Fruit fly (Drosophila melanogaster) whole organism, adult: ENCODE measurements around the gene CG18547.
"Not testable (repeated sequence)": the region's sequence is repeated elsewhere in the genome, so short reads cannot be mapped to it uniquely, and the experiment has no call there.

Experiments used
- CG11617 ChIP-seq: fragments of 200-800 bp; sonication (Bioruptor generic); optimal IDR thresholded peaks from 2 replicates; lab custom pipeline; 2017; ENCODE audit warnings: mild to moderate bottlenecking, missing biosample characterization, missing genetic modification reagents, missing genetic modification characterization
- CG12768 ChIP-seq: fragments of 200-800 bp; sonication (Bioruptor generic); optimal IDR thresholded peaks from 2 replicates; lab custom pipeline; 2017; ENCODE audit warnings: missing biosample characterization, missing genetic modification characterization, mild to moderate bottlenecking, moderate library complexity, missing genetic modification reagents
- CG14711 ChIP-seq: fragments of 200-800 bp; sonication (Bioruptor generic); optimal IDR thresholded peaks from 2 replicates; lab custom pipeline; 2018; ENCODE audit warnings: missing biosample characterization, mild to moderate bottlenecking, missing genetic modification characterization, moderate library complexity
- CG1620 ChIP-seq: fragments of 200-800 bp; sonication (Bioruptor generic); optimal IDR thresholded peaks from 2 replicates; lab custom pipeline; 2016; ENCODE audit warnings: missing biosample characterization, missing genetic modification characterization
- CG33017 ChIP-seq: fragments of 200-800 bp; sonication (Bioruptor generic); optimal IDR thresholded peaks from 2 replicates; lab custom pipeline; 2018; ENCODE audit warnings: missing biosample characterization, mild to moderate bottlenecking, missing genetic modification characterization, moderate library complexity
- CG5204 ChIP-seq: fragments of 200-800 bp; sonication (Bioruptor generic); optimal IDR thresholded peaks from 2 replicates; lab custom pipeline; 2016; ENCODE audit warnings: missing biosample characterization, missing genetic modification characterization
- CG7045 ChIP-seq: fragments of 200-800 bp; sonication (Bioruptor generic); optimal IDR thresholded peaks from 2 replicates; lab custom pipeline; 2017; ENCODE audit warnings: missing biosample characterization, mild to moderate bottlenecking, missing genetic modification characterization
- CG7101 ChIP-seq: fragments of 200-800 bp; sonication (Bioruptor generic); optimal IDR thresholded peaks from 2 replicates; lab custom pipeline; 2018; ENCODE audit warnings: missing biosample characterization, mild to moderate bottlenecking, missing genetic modification characterization, moderate library complexity
- Clk ChIP-seq: fragments of 200-800 bp; sonication (Bioruptor generic); optimal IDR thresholded peaks from 2 replicates; lab custom pipeline; 2017; ENCODE audit warnings: missing biosample characterization, missing genetic modification characterization
- Crg-1 ChIP-seq: fragments of 200-800 bp; sonication (Bioruptor generic); optimal IDR thresholded peaks from 2 replicates; lab custom pipeline; 2016; ENCODE audit warnings: missing biosample characterization, missing genetic modification characterization
- Hr96 ChIP-seq: fragments of 200-800 bp; sonication (Bioruptor generic); optimal IDR thresholded peaks from 2 replicates; lab custom pipeline; 2016; ENCODE audit warnings: missing biosample characterization, missing genetic modification characterization
- Mnt ChIP-seq: fragments of 200-800 bp; sonication (Bioruptor generic); optimal IDR thresholded peaks from 2 replicates; lab custom pipeline; 2016; ENCODE audit warnings: missing biosample characterization, mild to moderate bottlenecking, missing genetic modification characterization
- bab1 ChIP-seq: fragments of 200-800 bp; sonication (Bioruptor generic); optimal IDR thresholded peaks from 3 replicates; lab custom pipeline; 2019; ENCODE audit warnings: missing biosample characterization, mild to moderate bottlenecking, missing genetic modification characterization, moderate library complexity
- cic ChIP-seq: fragments of 200-800 bp; sonication (Bioruptor generic); optimal IDR thresholded peaks from 2 replicates; lab custom pipeline; 2017; ENCODE audit warnings: missing biosample characterization, mild to moderate bottlenecking, missing genetic modification characterization, moderate library complexity
- cnc ChIP-seq, 2 experiments: fragments of >200 bp; optimal IDR thresholded peaks; 2 replicates each; lab custom pipeline; 2017
- kay ChIP-seq: fragments of 200-800 bp; sonication (Bioruptor generic); peaks from one replicate; lab custom pipeline; 2016; ENCODE audit warnings: missing biosample characterization, missing genetic modification characterization, borderline replicate concordance
- ovo ChIP-seq: fragments of 200-800 bp; sonication (Bioruptor generic); optimal IDR thresholded peaks from 2 replicates; lab custom pipeline; 2016; ENCODE audit warnings: missing biosample characterization, missing genetic modification characterization
- pad ChIP-seq: fragments of 200-800 bp; sonication (Bioruptor generic); optimal IDR thresholded peaks from 3 replicates; lab custom pipeline; 2017; ENCODE audit warnings: missing biosample characterization, missing genetic modification characterization, mild to moderate bottlenecking, moderate library complexity, missing genetic modification reagents
- tj ChIP-seq: fragments of 200-800 bp; sonication (Bioruptor generic); optimal IDR thresholded peaks from 3 replicates; lab custom pipeline; 2017; ENCODE audit warnings: missing biosample characterization, mild to moderate bottlenecking, missing genetic modification characterization, moderate library complexity
- toe ChIP-seq: fragments of 200-800 bp; sonication (Bioruptor generic); optimal IDR thresholded peaks from 2 replicates; lab custom pipeline; 2016; ENCODE audit warnings: missing biosample characterization, missing genetic modification characterization

The CG18547 gene

dm6 chr3R:11964000-11964399 is 16.2 kb downstream of the CG18547 start:
- no peak for TF ChIP-seq bab1 (GFP tag; lab: Kevin White, UChicago)
- no peak for TF ChIP-seq Clk
- no peak for TF ChIP-seq kay
- TF ChIP-seq toe (GFP tag; lab: Kevin White, UChicago): no peak
- no peak for TF ChIP-seq CG12768
- no peak for TF ChIP-seq tj (GFP tag; lab: Kevin White, UChicago)
- no peak for TF ChIP-seq CG5204 (GFP tag; lab: Kevin White, UChicago)
- TF ChIP-seq CG1620: no peak
- TF ChIP-seq Mnt (GFP tag; lab: Kevin White, UChicago): no peak
- no peak for TF ChIP-seq CG7045 (GFP tag; lab: Kevin White, UChicago)

- TF ChIP-seq CG7045 (GFP tag; lab: Kevin White, UChicago) (peak; percentile 54), CG12768 (peak; percentile 60), tj (GFP tag; lab: Kevin White, UChicago) (peak; percentile 47), ovo (GFP tag; lab: Kevin White, UChicago) (peak; percentile 86), bab1 (GFP tag; lab: Kevin White, UChicago) (peak; percentile 91), pad (peak; percentile 72), CG33017 (peak; percentile 48), CG1620 (peak; percentile 93), cic (peak; percentile 7), CG14711 (tag; lab: Kevin White, UChicago) (peak; percentile 69), Clk (peak; percentile 80), CG7101 (tag; lab: Kevin White, UChicago) (peak; percentile 80), CG11617 (GFP tag; lab: Kevin White, UChicago) (peak; percentile 81), CG5204 (GFP tag; lab: Kevin White, UChicago) (peak; percentile 90), Crg-1 (GFP tag; lab: Kevin White, UChicago) (peak; percentile 81), toe (GFP tag; lab: Kevin White, UChicago) (peak; percentile 94), Hr96 (GFP tag; lab: Kevin White, UChicago) (peak; percentile 83), Mnt (GFP tag; lab: Kevin White, UChicago) (peak; percentile 58), cnc (optimal IDR thresholded peaks at IDR 0.05; lab: Kevin White, UChicago) (no peak), kay (no peak)
Measured at dm6 chr3R:11962739-11963214, 17.4 kb downstream of the CG18547 start, which contains the start of the genes CG3281 and aurA. Gene CG3281, minus strand, starts transcription at chr3R:11962805. Gene aurA, plus strand, starts transcription at chr3R:11963124.

- TF ChIP-seq CG5204 (GFP tag; lab: Kevin White, UChicago); CG14711 (tag; lab: Kevin White, UChicago); kay: not testable (repeated sequence)
Measured at dm6 chr3R:11958235-11958634, 22.0 kb downstream of the CG18547 start, which contains the start of gene Hsp70Ab. Gene Hsp70Ab, plus strand, starts transcription at chr3R:11958535.

dm6 chr3R:11957388-11957787 is 22.8 kb downstream of the CG18547 start:
- TF ChIP-seq bab1 (GFP tag; lab: Kevin White, UChicago) (no peak), CG1620 (no peak), CG7101 (tag; lab: Kevin White, UChicago) (no peak), CG11617 (GFP tag; lab: Kevin White, UChicago) (no peak), Clk (no peak), tj (GFP tag; lab: Kevin White, UChicago) (no peak), ovo (GFP tag; lab: Kevin White, UChicago) (no peak), CG7045 (GFP tag; lab: Kevin White, UChicago) (no peak), Crg-1 (GFP tag; lab: Kevin White, UChicago) (no peak), CG5204 (GFP tag; lab: Kevin White, UChicago) (no peak), kay (no peak), cic (no peak), toe (GFP tag; lab: Kevin White, UChicago) (no peak), CG33017 (no peak), cnc (optimal IDR thresholded peaks at IDR 0.05; lab: Kevin White, UChicago) (no peak), CG14711 (tag; lab: Kevin White, UChicago) (no peak), Mnt (GFP tag; lab: Kevin White, UChicago) (no peak), CG12768 (no peak)

dm6 chr3R:11956444-11956843 is 23.7 kb downstream of the CG18547 start, which contains the start of gene Hsp70Aa:
Gene Hsp70Aa, minus strand, starts transcription at chr3R:11956544.
- TF ChIP-seq tj (GFP tag; lab: Kevin White, UChicago); CG33017; CG7045 (GFP tag; lab: Kevin White, UChicago): not testable (repeated sequence)

- no peak for TF ChIP-seq CG1620
- TF ChIP-seq CG12768: no peak
- TF ChIP-seq CG5204 (GFP tag; lab: Kevin White, UChicago): peak; percentile 16
- TF ChIP-seq ovo (GFP tag; lab: Kevin White, UChicago): peak; percentile 35
- no peak for TF ChIP-seq bab1 (GFP tag; lab: Kevin White, UChicago)
- no peak for TF ChIP-seq cnc (optimal IDR thresholded peaks at IDR 0.05; lab: Kevin White, UChicago)
- no peak for TF ChIP-seq CG7045 (GFP tag; lab: Kevin White, UChicago)
Measured at dm6 chr3R:11949387-11950029, 30.7 kb downstream of the CG18547 start, which contains the start of gene CG31211. Gene CG31211, plus strand, starts transcription at chr3R:11949680.
